Worm (Caenorhabditis elegans) whole organism, L1 larva: Measurements from ENCODE around the gene T23F11.11.
A peak's percentile ranks its signal among the peaks of the same experiment; 100 is the strongest.

Experiments used
- C16A3.4 ChIP-seq: fragments of 150-350 bp; optimal IDR thresholded peaks from 2 replicates; lab custom pipeline; 2014; ENCODE audit warnings: missing biosample characterization, missing genetic modification characterization
- C34B4.2 ChIP-seq: sonication (generic microtip); optimal IDR thresholded peaks from 2 replicates; lab custom pipeline; 2017; ENCODE audit warnings: mild to moderate bottlenecking, missing genetic modification characterization, missing compliant biosample characterization
- Y116A8C.19 ChIP-seq: sonication (generic microtip); optimal IDR thresholded peaks from 2 replicates; lab custom pipeline; 2016; ENCODE audit warnings: missing compliant biosample characterization, missing genetic modification characterization, borderline replicate concordance
- ama-1 ChIP-seq: fragments of 150-350 bp; optimal IDR thresholded peaks from 2 replicates; lab custom pipeline; 2014
- ceh-82 ChIP-seq, 3 experiments: fragments of 150-350 bp in 1 of 3; sonication (generic microtip) in 2 of 3; optimal IDR thresholded peaks; 2 replicates each; lab custom pipeline; 2014 to 2017; ENCODE audit warnings: missing biosample characterization in 3 of 3, missing genetic modification characterization in 3 of 3
- ceh-88 ChIP-seq: fragments of 200-800 bp; sonication (Bioruptor generic); IDR thresholded peaks from 2 replicates; pipeline ENCODE4 v1.3.6; 2022; ENCODE audit warnings: missing genetic modification characterization, missing compliant biosample characterization
- ceh-90 ChIP-seq: sonication (generic microtip); optimal IDR thresholded peaks from 2 replicates; lab custom pipeline; 2016; ENCODE audit warnings: missing genetic modification characterization, missing compliant biosample characterization
- dpl-1 ChIP-seq, 3 experiments: fragments of 150-350 bp in 2 of 3; sonication (generic microtip) in 1 of 3; optimal IDR thresholded peaks; 2 replicates each; lab custom pipeline; 2014 to 2017; ENCODE audit warnings: missing biosample characterization in 3 of 3, missing genetic modification characterization in 3 of 3, missing genetic modification reagents in 3 of 3
- dsc-1 ChIP-seq: sonication (generic microtip); optimal IDR thresholded peaks from 2 replicates; lab custom pipeline; 2016; ENCODE audit warnings: mild to moderate bottlenecking, missing genetic modification characterization, missing compliant biosample characterization
- egl-13 ChIP-seq: sonication (generic microtip); optimal IDR thresholded peaks from 2 replicates; lab custom pipeline; 2016; ENCODE audit warnings: missing genotype, missing genetic modification reagents, missing genetic modification characterization, missing compliant biosample characterization
- egl-27 ChIP-seq, 2 experiments: fragments of 150-350 bp in 1 of 2; sonication (generic microtip); optimal IDR thresholded peaks; 3 replicates each; lab custom pipeline; 2017 to 2018; ENCODE audit warnings: missing biosample characterization in 2 of 2, missing genetic modification characterization in 2 of 2, missing genetic modification reagents in 2 of 2
- elt-2 ChIP-seq: sonication (generic microtip); optimal IDR thresholded peaks from 2 replicates; lab custom pipeline; 2016; ENCODE audit warnings: missing genetic modification characterization, mild to moderate bottlenecking, inconsistent platforms, missing compliant biosample characterization, missing genetic modification reagents
- elt-3 ChIP-seq, 6 experiments: fragments of 150-350 bp in 1 of 6; sonication (generic microtip); optimal IDR thresholded peaks; 2 replicates each; lab custom pipeline; 2017 to 2018; ENCODE audit warnings: missing biosample characterization in 6 of 6, missing genetic modification characterization in 6 of 6, inconsistent platforms in 1 of 6
- fkh-4 ChIP-seq: sonication (generic microtip); optimal IDR thresholded peaks from 2 replicates; lab custom pipeline; 2016; ENCODE audit warnings: missing compliant biosample characterization, missing genetic modification characterization, borderline replicate concordance
- fkh-8 ChIP-seq: sonication (generic microtip); optimal IDR thresholded peaks from 2 replicates; lab custom pipeline; 2016; ENCODE audit warnings: mild to moderate bottlenecking, missing genetic modification characterization, missing compliant biosample characterization
- fos-1 ChIP-seq: fragments of 150-350 bp; optimal IDR thresholded peaks from 2 replicates; lab custom pipeline; 2014; ENCODE audit warnings: missing biosample characterization, missing genetic modification characterization
- grh-1 ChIP-seq: fragments of 200-800 bp; sonication (Bioruptor generic); IDR thresholded peaks from 2 replicates; pipeline ENCODE4 v1.3.6; 2022; ENCODE audit warnings: missing genetic modification reagents, missing genetic modification characterization, missing compliant biosample characterization
- hlh-17 ChIP-seq: fragments of 200-800 bp; sonication (Bioruptor generic); optimal IDR thresholded peaks from 2 replicates; lab custom pipeline; 2018; ENCODE audit warnings: missing genetic modification characterization, mild to moderate bottlenecking, missing compliant biosample characterization, moderate library complexity, borderline replicate concordance
- lin-13 ChIP-seq: fragments of 150-350 bp; optimal IDR thresholded peaks from 2 replicates; lab custom pipeline; 2014; ENCODE audit warnings: missing biosample characterization, missing genetic modification reagents, missing genetic modification characterization
- lin-35 ChIP-seq, 2 experiments: fragments of 150-350 bp; optimal IDR thresholded peaks; 2 replicates each; lab custom pipeline; 2014; ENCODE audit warnings: missing biosample characterization in 2 of 2, missing genetic modification characterization in 2 of 2, missing genetic modification reagents in 2 of 2
- lin-39 ChIP-seq: fragments of 150-350 bp; optimal IDR thresholded peaks from 2 replicates; lab custom pipeline; 2014; ENCODE audit warnings: missing biosample characterization, missing genetic modification reagents, missing genetic modification characterization
- lir-3 ChIP-seq: sonication (generic microtip); optimal IDR thresholded peaks from 2 replicates; lab custom pipeline; 2016; ENCODE audit warnings: mild to moderate bottlenecking, missing genetic modification characterization, moderate library complexity, missing compliant biosample characterization; ENCODE audit not compliant: poor library complexity
- nhr-19 ChIP-seq: fragments of 200-800 bp; sonication (Bioruptor generic); conservative IDR thresholded peaks from 2 replicates; pipeline ENCODE4 v1.3.6; 2022; ENCODE audit warnings: missing genetic modification characterization, missing compliant biosample characterization
- nhr-237 ChIP-seq: fragments of 150-350 bp; optimal IDR thresholded peaks from 2 replicates; lab custom pipeline; 2014; ENCODE audit warnings: missing biosample characterization, missing genetic modification characterization
- nhr-77 ChIP-seq: fragments of 150-350 bp; optimal IDR thresholded peaks from 2 replicates; lab custom pipeline; 2014; ENCODE audit warnings: missing biosample characterization, missing genetic modification characterization
- nhr-84 ChIP-seq: sonication (generic microtip); optimal IDR thresholded peaks from 2 replicates; lab custom pipeline; 2017; ENCODE audit warnings: missing biosample characterization, missing genetic modification characterization
- snpc-4 ChIP-seq: fragments of 150-350 bp; optimal IDR thresholded peaks from 2 replicates; lab custom pipeline; 2014; ENCODE audit warnings: missing biosample characterization, missing genetic modification characterization
- sox-4 ChIP-seq: sonication (generic microtip); optimal IDR thresholded peaks from 2 replicates; lab custom pipeline; 2016; ENCODE audit warnings: missing genetic modification characterization, missing compliant biosample characterization
- sptf-1 ChIP-seq: fragments of 150-350 bp; optimal IDR thresholded peaks from 2 replicates; lab custom pipeline; 2014; ENCODE audit warnings: missing biosample characterization, missing genetic modification characterization
- tlp-1 ChIP-seq: fragments of 150-350 bp; optimal IDR thresholded peaks from 2 replicates; lab custom pipeline; 2014; ENCODE audit warnings: missing biosample characterization, missing genetic modification characterization
- unc-130 ChIP-seq: fragments of 150-350 bp; optimal IDR thresholded peaks from 2 replicates; lab custom pipeline; 2017; ENCODE audit warnings: missing biosample characterization, missing genetic modification characterization, inconsistent platforms
- unc-62 ChIP-seq: fragments of 150-350 bp; optimal IDR thresholded peaks from 2 replicates; lab custom pipeline; 2014; ENCODE audit warnings: missing biosample characterization, missing genetic modification reagents, missing genetic modification characterization
- unc-86 ChIP-seq: sonication (generic microtip); optimal IDR thresholded peaks from 2 replicates; lab custom pipeline; 2016; ENCODE audit warnings: missing genetic modification characterization, missing compliant biosample characterization
- unc-98 ChIP-seq: fragments of 200-800 bp; sonication (Bioruptor generic); IDR thresholded peaks from 2 replicates; pipeline ENCODE4 v1.3.6; 2022; ENCODE audit warnings: missing genetic modification characterization, missing compliant biosample characterization
- vab-15 ChIP-seq: sonication (generic microtip); optimal IDR thresholded peaks from 2 replicates; lab custom pipeline; 2017; ENCODE audit warnings: missing genotype, mild to moderate bottlenecking, missing genetic modification characterization, missing compliant biosample characterization
- xbp-1 ChIP-seq: sonication (generic microtip); optimal IDR thresholded peaks from 2 replicates; lab custom pipeline; 2016; ENCODE audit warnings: missing genetic modification characterization, missing compliant biosample characterization
- zip-4 ChIP-seq: fragments of 200-800 bp; sonication (Bioruptor generic); optimal IDR thresholded peaks from 2 replicates; lab custom pipeline; 2018; ENCODE audit warnings: mild to moderate bottlenecking, missing genetic modification characterization, moderate library complexity, missing compliant biosample characterization
- ztf-11 ChIP-seq, 2 experiments: sonication (generic microtip); optimal IDR thresholded peaks; 2 replicates each; lab custom pipeline; 2016 to 2017; ENCODE audit warnings: missing genetic modification characterization in 2 of 2, missing biosample characterization in 1 of 2, missing compliant biosample characterization in 1 of 2

The T23F11.11 gene

ce11 chrIII:4647878-4648277 is 23.5 kb downstream of the T23F11.11 start, which contains the start of gene T23F11.6:
T23F11.6 (minus strand) TSS chrIII:4647922.
- TF ChIP-seq ztf-11 (tag; optimal IDR thresholded peaks at IDR 0.05; lab: Kevin White, UChicago) (no peak), C16A3.4 (tag; lab: Kevin White, UChicago) (no peak), elt-3 (tag; optimal IDR thresholded peaks at IDR 0.05; lab: Kevin White, UChicago) (no peak), xbp-1 (tag; lab: Kevin White, UChicago) (no peak), lin-13 (GFP tag; lab: Kevin White, UChicago) (no peak), hlh-17 (GFP tag; lab: Kevin White, UChicago) (no peak), egl-27 (tag; optimal IDR thresholded peaks at IDR 0.05; lab: Kevin White, UChicago) (no peak), tlp-1 (tag; lab: Kevin White, UChicago) (no peak), unc-62 (no peak), ceh-82 (tag; optimal IDR thresholded peaks at IDR 0.05; lab: Kevin White, UChicago) (no peak), dpl-1 (GFP tag; optimal IDR thresholded peaks at IDR 0.05; lab: Kevin White, UChicago) (no peak), unc-86 (tag; lab: Kevin White, UChicago) (no peak), grh-1 (GFP tag; lab: Robert Waterston, UW) (no peak), sox-4 (no peak), unc-130 (tag; lab: Kevin White, UChicago) (no peak), Y116A8C.19 (tag; lab: Kevin White, UChicago) (no peak), zip-4 (GFP tag; lab: Kevin White, UChicago) (no peak), elt-2 (tag; lab: Kevin White, UChicago) (no peak)

ce11 chrIII:4647341-4647740 is 24.1 kb downstream of the T23F11.11 start:
- TF ChIP-seq nhr-77 (tag; lab: Kevin White, UChicago) (no peak), dsc-1 (peak; percentile 94), xbp-1 (tag; lab: Kevin White, UChicago) (no peak), fkh-4 (tag; lab: Kevin White, UChicago) (peak; percentile 71), sox-4 (no peak)
- TF ChIP-seq, all 84 proteins: peak for 2

ce11 chrIII:4646246-4646645 is 25.1 kb downstream of the T23F11.11 start, which contains the start of gene pqn-29:
pqn-29 (minus strand) TSS chrIII:4646346.
- TF ChIP-seq nhr-237 (tag; lab: Kevin White, UChicago) (no peak), ztf-11 (tag; optimal IDR thresholded peaks at IDR 0.05; lab: Kevin White, UChicago) (no peak), ceh-88 (GFP tag; lab: Robert Waterston, UW) (no peak), ceh-90 (no peak)

- peak; percentile 41 for TF ChIP-seq tlp-1 (tag; lab: Kevin White, UChicago)
- TF ChIP-seq nhr-84 (tag; lab: Kevin White, UChicago) = no peak
- peak; percentile 21 for TF ChIP-seq elt-2 (tag; lab: Kevin White, UChicago)
- TF ChIP-seq ceh-88 (GFP tag; lab: Robert Waterston, UW) = no peak
Observed at ce11 chrIII:4643262-4643661, 28.1 kb downstream of the T23F11.11 start, which contains the start of gene pfas-1. pfas-1 (minus strand) TSS chrIII:4643310.

- TF ChIP-seq lir-3 (tag; lab: Kevin White, UChicago) = no peak
- TF ChIP-seq vab-15 (tag; lab: Kevin White, UChicago) = no peak
- TF ChIP-seq fkh-8 (tag; lab: Kevin White, UChicago) = no peak
- no peak for TF ChIP-seq C16A3.4 (tag; lab: Kevin White, UChicago)
- no peak for TF ChIP-seq Y116A8C.19 (tag; lab: Kevin White, UChicago)
- no peak for TF ChIP-seq nhr-19 (GFP tag; lab: Robert Waterston, UW)
- TF ChIP-seq nhr-77 (tag; lab: Kevin White, UChicago) = no peak
- TF ChIP-seq lin-35 (GFP tag; optimal IDR thresholded peaks at IDR 0.05; lab: Kevin White, UChicago) = no peak
- no peak for TF ChIP-seq sptf-1 (tag; lab: Kevin White, UChicago)
- no peak for TF ChIP-seq unc-98 (GFP tag; lab: Robert Waterston, UW)
- no peak for TF ChIP-seq snpc-4 (tag; lab: Kevin White, UChicago)
- TF ChIP-seq C34B4.2 (tag; lab: Kevin White, UChicago) = no peak
- no peak for TF ChIP-seq egl-13 (tag; lab: Kevin White, UChicago)
- TF ChIP-seq lin-39 (tag; lab: Kevin White, UChicago) = no peak
- no peak for TF ChIP-seq fos-1 (tag; lab: Kevin White, UChicago)
- no peak for TF ChIP-seq ama-1 (lab: Kevin White, UChicago)
- no peak for TF ChIP-seq elt-3 (tag; optimal IDR thresholded peaks at IDR 0.05; lab: Kevin White, UChicago)
- no peak for TF ChIP-seq unc-86 (tag; lab: Kevin White, UChicago)
Observed at ce11 chrIII:4634947-4635346, 36.4 kb downstream of the T23F11.11 start, which contains the start of gene clec-153. clec-153 (plus strand) TSS chrIII:4635247.
